Worm (Caenorhabditis elegans) whole organism, young adult: ENCODE results near the gene mec-14.
A peak's percentile ranks its signal among the peaks of the same experiment; 100 is the strongest.

Experiments
- B0019.2 ChIP-seq: fragments of 200-800 bp; sonication (Bioruptor generic); conservative IDR thresholded peaks from 2 replicates; pipeline ENCODE4 v1.3.6; 2022; ENCODE audit warnings: missing genetic modification reagents, missing genetic modification characterization, missing compliant biosample characterization
- C17E4.6 ChIP-seq: fragments of 200-800 bp; sonication (Bioruptor generic); IDR thresholded peaks from 2 replicates; pipeline ENCODE4 v1.3.6; 2022; ENCODE audit warnings: missing genetic modification reagents, missing genetic modification characterization, missing compliant biosample characterization
- F23B12.7 ChIP-seq: sonication (generic microtip); optimal IDR thresholded peaks from 2 replicates; lab custom pipeline; 2017; ENCODE audit warnings: missing genetic modification characterization, mild to moderate bottlenecking, missing compliant biosample characterization, antibody characterized with exemption, moderate library complexity; ENCODE audit not compliant: insufficient read depth
- F33H1.4 ChIP-seq: fragments of 200-800 bp; sonication (Bioruptor generic); IDR thresholded peaks from 2 replicates; pipeline ENCODE4 v1.3.6; 2022; ENCODE audit warnings: missing genetic modification reagents, missing genetic modification characterization, missing compliant biosample characterization
- F49E8.2 ChIP-seq: sonication (generic microtip); optimal IDR thresholded peaks from 3 replicates; lab custom pipeline; 2017; ENCODE audit warnings: missing genetic modification characterization, mild to moderate bottlenecking, missing compliant biosample characterization, antibody characterized with exemption, moderate library complexity; ENCODE audit not compliant: insufficient read depth
- F55B11.4 ChIP-seq: sonication (generic microtip); optimal IDR thresholded peaks from 2 replicates; lab custom pipeline; 2016; ENCODE audit warnings: missing compliant biosample characterization, missing genetic modification characterization, borderline replicate concordance; ENCODE audit not compliant: insufficient read depth
- F57C9.4 ChIP-seq: sonication (generic microtip); optimal IDR thresholded peaks from 2 replicates; lab custom pipeline; 2017; ENCODE audit warnings: mild to moderate bottlenecking, missing genetic modification characterization, missing compliant biosample characterization
- K12H6.12 ChIP-seq: fragments of 200-800 bp; sonication (Bioruptor generic); optimal IDR thresholded peaks from 2 replicates; lab custom pipeline; 2018; ENCODE audit warnings: mild to moderate bottlenecking, missing genetic modification characterization, missing compliant biosample characterization
- Y53G8AR.9 ChIP-seq: fragments of 200-800 bp; sonication (Bioruptor generic); conservative IDR thresholded peaks from 2 replicates; pipeline ENCODE4 v1.3.6; 2022; ENCODE audit warnings: missing genetic modification reagents, missing genetic modification characterization, missing compliant biosample characterization
- Y56A3A.18 ChIP-seq: fragments of 200-800 bp; sonication (Bioruptor generic); IDR thresholded peaks from 2 replicates; pipeline ENCODE4 v1.3.6; 2022; ENCODE audit warnings: missing genetic modification reagents, missing genetic modification characterization, missing compliant biosample characterization
- aptf-3 ChIP-seq: fragments of 200-800 bp; sonication (Bioruptor generic); IDR thresholded peaks from 2 replicates; pipeline ENCODE4 v1.3.6; 2022; ENCODE audit warnings: missing genetic modification characterization, missing compliant biosample characterization
- athp-1 ChIP-seq: sonication (generic microtip); optimal IDR thresholded peaks from 2 replicates; lab custom pipeline; 2017; ENCODE audit warnings: mild to moderate bottlenecking, missing genetic modification characterization, missing compliant biosample characterization
- ceh-27 ChIP-seq: fragments of 200-800 bp; sonication (Bioruptor generic); optimal IDR thresholded peaks from 2 replicates; lab custom pipeline; 2018; ENCODE audit warnings: mild to moderate bottlenecking, missing genetic modification characterization, moderate library complexity, missing compliant biosample characterization
- dox-1 ChIP-seq: fragments of 200-800 bp; sonication (Bioruptor generic); IDR thresholded peaks from 2 replicates; pipeline ENCODE4 v1.3.6; 2022; ENCODE audit warnings: missing genetic modification reagents, missing genetic modification characterization, missing compliant biosample characterization
- ekl-4 ChIP-seq: fragments of 200-800 bp; sonication (Bioruptor generic); IDR thresholded peaks from 2 replicates; pipeline ENCODE4 v1.3.6; 2022; ENCODE audit warnings: missing genetic modification reagents, missing genetic modification characterization, missing compliant biosample characterization
- ets-4 ChIP-seq: fragments of 200-800 bp; sonication (Bioruptor generic); optimal IDR thresholded peaks from 2 replicates; lab custom pipeline; 2018; ENCODE audit warnings: mild to moderate bottlenecking, missing genetic modification characterization, missing compliant biosample characterization
- fkh-3 ChIP-seq: sonication (generic microtip); optimal IDR thresholded peaks from 2 replicates; lab custom pipeline; 2016; ENCODE audit warnings: mild to moderate bottlenecking, missing genetic modification characterization, missing compliant biosample characterization
- hlh-12 ChIP-seq: sonication (generic microtip); optimal IDR thresholded peaks from 2 replicates; lab custom pipeline; 2016; ENCODE audit warnings: missing genetic modification characterization, missing compliant biosample characterization
- hlh-26 ChIP-seq: fragments of 200-800 bp; sonication (Bioruptor generic); conservative IDR thresholded peaks from 2 replicates; pipeline ENCODE4 v1.3.6; 2022; ENCODE audit warnings: missing genetic modification reagents, missing genetic modification characterization, missing compliant biosample characterization
- hmg-1.2 ChIP-seq: fragments of 200-800 bp; sonication (Bioruptor generic); IDR thresholded peaks from 2 replicates; pipeline ENCODE4 v1.3.6; 2022; ENCODE audit warnings: missing genetic modification reagents, missing genetic modification characterization, missing compliant biosample characterization
- hmg-20 ChIP-seq: fragments of 200-800 bp; sonication (Bioruptor generic); IDR thresholded peaks from 2 replicates; pipeline ENCODE4 v1.3.6; 2022; ENCODE audit warnings: missing genetic modification reagents, missing genetic modification characterization, missing compliant biosample characterization
- hsf-1 ChIP-seq: fragments of 200-800 bp; sonication (Bioruptor generic); IDR thresholded peaks from 2 replicates; pipeline ENCODE4 v1.3.6; 2022; ENCODE audit warnings: missing genetic modification reagents, missing genetic modification characterization, missing compliant biosample characterization
- lin-26 ChIP-seq: fragments of 200-800 bp; sonication (Bioruptor generic); IDR thresholded peaks from 2 replicates; pipeline ENCODE4 v1.3.6; 2022; ENCODE audit warnings: missing genetic modification reagents, missing genetic modification characterization, missing compliant biosample characterization
- lin-54 ChIP-seq: fragments of 200-800 bp; sonication (Bioruptor generic); optimal IDR thresholded peaks from 2 replicates; lab custom pipeline; 2018; ENCODE audit warnings: mild to moderate bottlenecking, missing genetic modification characterization, missing compliant biosample characterization
- lsl-1 ChIP-seq: fragments of 200-800 bp; sonication (Bioruptor generic); optimal IDR thresholded peaks from 2 replicates; lab custom pipeline; 2018; ENCODE audit warnings: mild to moderate bottlenecking, missing genetic modification characterization, moderate library complexity, missing compliant biosample characterization
- madf-10 ChIP-seq: sonication (generic microtip); optimal IDR thresholded peaks from 2 replicates; lab custom pipeline; 2016; ENCODE audit warnings: mild to moderate bottlenecking, missing genetic modification characterization, missing compliant biosample characterization
- madf-3 ChIP-seq: fragments of 200-800 bp; sonication (Bioruptor generic); IDR thresholded peaks from 2 replicates; pipeline ENCODE4 v1.3.6; 2022; ENCODE audit warnings: missing genetic modification reagents, missing genetic modification characterization, missing compliant biosample characterization
- mcd-1 ChIP-seq: fragments of 200-800 bp; sonication (Bioruptor generic); IDR thresholded peaks from 2 replicates; pipeline ENCODE4 v1.3.6; 2022; ENCODE audit warnings: missing genetic modification reagents, missing genetic modification characterization, missing compliant biosample characterization
- mel-28 ChIP-seq: sonication (generic microtip); optimal IDR thresholded peaks from 2 replicates; lab custom pipeline; 2016; ENCODE audit warnings: borderline replicate concordance, mild to moderate bottlenecking, missing genetic modification characterization, missing compliant biosample characterization
- nhr-120 ChIP-seq: fragments of 200-800 bp; sonication (Bioruptor generic); IDR thresholded peaks from 2 replicates; pipeline ENCODE4 v1.3.6; 2022; ENCODE audit warnings: missing genetic modification characterization, missing compliant biosample characterization
- nhr-27 ChIP-seq: fragments of 200-800 bp; sonication (Bioruptor generic); optimal IDR thresholded peaks from 2 replicates; lab custom pipeline; 2018; ENCODE audit warnings: mild to moderate bottlenecking, missing genetic modification characterization, moderate library complexity, missing compliant biosample characterization
- pha-4 ChIP-seq: fragments of 150-350 bp; sonication (generic microtip); optimal IDR thresholded peaks from 2 replicates; lab custom pipeline; 2014; ENCODE audit warnings: missing biosample characterization, missing genetic modification reagents, missing genetic modification characterization
- rpc-1 ChIP-seq, 2 experiments: fragments of 150-350 bp in 1 of 2; sonication (generic microtip) in 1 of 2; optimal IDR thresholded peaks; 2 replicates each; lab custom pipeline; 2014 to 2018; ENCODE audit warnings: missing biosample characterization in 1 of 2, missing genetic modification characterization in 1 of 2, missing genetic modification reagents in 1 of 2, missing genotype in 1 of 2
- sdz-38 ChIP-seq: sonication (generic microtip); optimal IDR thresholded peaks from 2 replicates; lab custom pipeline; 2016; ENCODE audit warnings: missing genotype, missing genetic modification characterization, missing compliant biosample characterization
- snpc-4 ChIP-seq, 5 experiments: fragments of 150-350 bp in 1 of 5; sonication (generic microtip) in 4 of 5; optimal IDR thresholded peaks; 2 replicates each; lab custom pipeline; 2014 to 2018; ENCODE audit warnings: missing genetic modification characterization in 5 of 5, missing biosample characterization in 3 of 5, antibody characterized with exemption in 2 of 5, mild to moderate bottlenecking in 2 of 5, missing compliant biosample characterization in 2 of 5, missing genotype in 2 of 5, moderate library complexity in 2 of 5, missing genetic modification reagents in 1 of 5
- somi-1 ChIP-seq: fragments of 200-800 bp; sonication (Bioruptor generic); optimal IDR thresholded peaks from 2 replicates; lab custom pipeline; 2018; ENCODE audit warnings: mild to moderate bottlenecking, missing genetic modification characterization, missing compliant biosample characterization
- tbx-9 ChIP-seq: sonication (generic microtip); optimal IDR thresholded peaks from 2 replicates; lab custom pipeline; 2016; ENCODE audit warnings: borderline replicate concordance, missing genetic modification characterization, inconsistent platforms, missing compliant biosample characterization
- tlf-1 ChIP-seq: fragments of 200-800 bp; sonication (Bioruptor generic); optimal IDR thresholded peaks from 2 replicates; lab custom pipeline; 2018; ENCODE audit warnings: mild to moderate bottlenecking, missing genetic modification characterization, missing compliant biosample characterization
- unc-130 ChIP-seq: sonication (generic microtip); optimal IDR thresholded peaks from 2 replicates; lab custom pipeline; 2016; ENCODE audit warnings: missing genetic modification reagents, missing genetic modification characterization, missing compliant biosample characterization
- zfh-2 ChIP-seq: fragments of 200-800 bp; sonication (Bioruptor generic); conservative IDR thresholded peaks from 2 replicates; pipeline ENCODE4 v1.3.6; 2022; ENCODE audit warnings: missing genetic modification reagents, missing genetic modification characterization, missing compliant biosample characterization
- ztf-25 ChIP-seq: fragments of 200-800 bp; sonication (Bioruptor generic); IDR thresholded peaks from 2 replicates; pipeline ENCODE4 v1.3.6; 2022; ENCODE audit warnings: missing genetic modification reagents, missing genetic modification characterization, missing compliant biosample characterization

The mec-14 gene

DNA sequence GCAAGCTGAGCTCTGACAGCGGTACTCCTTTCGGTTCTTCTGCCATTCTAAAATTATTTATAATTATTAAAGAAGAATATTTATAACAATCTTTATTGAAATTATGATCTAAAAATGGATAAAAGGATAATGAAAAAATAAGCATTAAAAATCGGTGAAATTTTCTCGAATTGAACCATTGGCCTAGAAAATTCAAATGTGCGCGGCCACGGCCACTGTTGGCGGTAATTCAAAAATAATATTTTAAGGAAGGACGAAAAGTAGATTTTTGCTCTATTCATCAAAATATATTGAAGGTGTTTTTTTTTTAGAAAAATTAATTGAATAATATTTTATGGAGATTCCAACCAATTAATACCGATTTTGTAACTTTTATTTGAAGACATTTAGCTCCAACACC lies 6.0 kb upstream of the mec-14 start, which contains the start of gene pfd-5 (continued):
- TF ChIP-seq hmg-1.2 = no peak
- TF ChIP-seq lin-26 (GFP tag; lab: Robert Waterston, UW) = no peak
- no peak for TF ChIP-seq hlh-26
- no peak for TF ChIP-seq nhr-120
- no peak for TF ChIP-seq zfh-2
- no peak for TF ChIP-seq pha-4 (tag; lab: Kevin White, UChicago)
- TF ChIP-seq athp-1 = no peak
- no peak for TF ChIP-seq F55B11.4
- TF ChIP-seq F23B12.7 (tag; lab: Kevin White, UChicago) = no peak
- no peak for TF ChIP-seq sdz-38 (tag; lab: Kevin White, UChicago)
- no peak for TF ChIP-seq Y53G8AR.9 (GFP tag; lab: Robert Waterston, UW)
- no peak for TF ChIP-seq B0019.2 (GFP tag; lab: Robert Waterston, UW)
- no peak for TF ChIP-seq somi-1
- peak; percentile 63 for TF ChIP-seq F33H1.4
- peak; percentile 50 for TF ChIP-seq ceh-27 (GFP tag; lab: Kevin White, UChicago)
- TF ChIP-seq dox-1 = no peak
- peak; percentile 55; the same call in 1 of the 2 replicates for TF ChIP-seq mcd-1 (GFP tag; lab: Robert Waterston, UW)
- no peak for TF ChIP-seq F49E8.2
- no peak for TF ChIP-seq mel-28 (tag; lab: Kevin White, UChicago)
- no peak for TF ChIP-seq tbx-9
- no peak for TF ChIP-seq hmg-20
- TF ChIP-seq C17E4.6 = no peak
- peak; percentile 11 for TF ChIP-seq lsl-1 (GFP tag; lab: Kevin White, UChicago)
- TF ChIP-seq lin-54 (GFP tag; lab: Kevin White, UChicago) = peak; percentile 98
- TF ChIP-seq ets-4 = no peak
- no peak for TF ChIP-seq Y56A3A.18
- TF ChIP-seq madf-3 (GFP tag; lab: Robert Waterston, UW) = no peak
- TF ChIP-seq unc-130 (GFP tag; lab: Kevin White, UChicago) = peak; percentile 66
- TF ChIP-seq tlf-1 (GFP tag; lab: Kevin White, UChicago) = no peak
- TF ChIP-seq hlh-12 (tag; lab: Kevin White, UChicago) = no peak
- TF ChIP-seq F57C9.4 = no peak
- TF ChIP-seq K12H6.12 (tag; lab: Kevin White, UChicago) = no peak
- TF ChIP-seq aptf-3 (GFP tag; lab: Robert Waterston, UW) = no peak
- 0 out of 2 replicates have a peak, but pooled peaks have one; percentile 46 for TF ChIP-seq hsf-1
- no peak for TF ChIP-seq snpc-4 (GFP tag; optimal IDR thresholded peaks at IDR 0.05; lab: Kevin White, UChicago)
- peak in 1 of 4 experiments; percentile 20 for TF ChIP-seq snpc-4 (tag; optimal IDR thresholded peaks at IDR 0.05; lab: Kevin White, UChicago)
- TF ChIP-seq nhr-27 = no peak
- no peak for TF ChIP-seq ztf-25 (GFP tag; lab: Robert Waterston, UW)
- no peak for TF ChIP-seq rpc-1 (optimal IDR thresholded peaks at IDR 0.05; lab: Kevin White, UChicago)
- TF ChIP-seq rpc-1 (tag; optimal IDR thresholded peaks at IDR 0.05; lab: Kevin White, UChicago) = no peak
- TF ChIP-seq fkh-3 (tag; lab: Kevin White, UChicago) = no peak
- TF ChIP-seq madf-10 (tag; lab: Kevin White, UChicago) = no peak
- TF ChIP-seq ekl-4 (GFP tag; lab: Robert Waterston, UW) = no peak
